Fruit fly (Drosophila melanogaster) whole organism, wandering third instar larva: Measurements from ENCODE around the gene CG16820.

Experiments used
- Abd-B ChIP-seq: fragments of >200 bp; optimal IDR thresholded peaks from 2 replicates; lab custom pipeline; 2017; ENCODE audit warnings: missing biosample characterization, missing genetic modification characterization
- CG32264 ChIP-seq: fragments of 200-800 bp; sonication (Bioruptor generic); optimal IDR thresholded peaks from 2 replicates; lab custom pipeline; 2016; ENCODE audit warnings: missing biosample characterization, missing genetic modification characterization
- CG9705 ChIP-seq: fragments of 200-800 bp; sonication (Bioruptor generic); optimal IDR thresholded peaks from 2 replicates; lab custom pipeline; 2018; ENCODE audit warnings: missing biosample characterization, mild to moderate bottlenecking, missing genetic modification characterization
- CrebA ChIP-seq: fragments of 200-800 bp; sonication (Bioruptor generic); optimal IDR thresholded peaks from 2 replicates; lab custom pipeline; 2016; ENCODE audit warnings: missing biosample characterization, mild to moderate bottlenecking, missing genetic modification characterization, borderline replicate concordance
- Dfd ChIP-seq: fragments of >200 bp; optimal IDR thresholded peaks from 2 replicates; lab custom pipeline; 2017; ENCODE audit warnings: missing biosample characterization, missing genetic modification characterization
- Dif ChIP-seq: fragments of 200-275, 200-300 bp; sonication (Bioruptor generic); optimal IDR thresholded peaks from 2 replicates; lab custom pipeline; 2018; ENCODE audit warnings: missing biosample characterization, missing genetic modification characterization; ENCODE audit not compliant: partially characterized antibody
- GATAd ChIP-seq: sonication (Bioruptor generic); optimal IDR thresholded peaks from 2 replicates; lab custom pipeline; 2016; ENCODE audit warnings: missing biosample characterization, missing genetic modification characterization
- HLH106 ChIP-seq: fragments of 200-800 bp; optimal IDR thresholded peaks from 3 replicates; lab custom pipeline; 2019; ENCODE audit warnings: missing biosample characterization, mild to moderate bottlenecking, missing genetic modification characterization, moderate library complexity
- Hnf4 ChIP-seq: fragments of 200-800 bp; sonication (Bioruptor generic); optimal IDR thresholded peaks from 2 replicates; lab custom pipeline; 2016; ENCODE audit warnings: missing biosample characterization, mild to moderate bottlenecking, missing genetic modification characterization
- Hr83 ChIP-seq: fragments of 200-300 bp; sonication (Bioruptor generic); optimal IDR thresholded peaks from 2 replicates; lab custom pipeline; 2016; ENCODE audit warnings: missing biosample characterization, mild to moderate bottlenecking, missing genetic modification characterization, moderate library complexity; ENCODE audit not compliant: poor library complexity, severe bottlenecking
- Jra ChIP-seq: sonication (Bioruptor generic); optimal IDR thresholded peaks from 2 replicates; lab custom pipeline; 2016; ENCODE audit warnings: missing biosample characterization, missing genetic modification characterization
- Mio ChIP-seq: sonication (Bioruptor generic); optimal IDR thresholded peaks from 2 replicates; lab custom pipeline; 2016; ENCODE audit warnings: missing biosample characterization, missing genetic modification characterization
- Myc ChIP-seq: fragments of >200 bp; optimal IDR thresholded peaks from 2 replicates; lab custom pipeline; 2017
- N ChIP-seq: fragments of >200 bp; optimal IDR thresholded peaks from 2 replicates; lab custom pipeline; 2018; ENCODE audit warnings: missing biosample characterization, missing external identifiers, missing genetic modification characterization
- OdsH ChIP-seq: fragments of 200-800 bp; sonication (Bioruptor generic); optimal IDR thresholded peaks from 2 replicates; lab custom pipeline; 2016; ENCODE audit warnings: missing biosample characterization, mild to moderate bottlenecking, missing genetic modification characterization
- Sp1 ChIP-seq: fragments of 200-800 bp; sonication (Bioruptor generic); optimal IDR thresholded peaks from 3 replicates; lab custom pipeline; 2019; ENCODE audit warnings: missing biosample characterization, mild to moderate bottlenecking, missing genetic modification characterization, moderate library complexity
- Vsx2 ChIP-seq: fragments of 200-300, 225-300 bp; sonication (Bioruptor generic); optimal IDR thresholded peaks from 2 replicates; lab custom pipeline; 2018; ENCODE audit warnings: missing biosample characterization, missing genetic modification characterization; ENCODE audit not compliant: partially characterized antibody
- br ChIP-seq: fragments of 200-800 bp; sonication (Bioruptor generic); optimal IDR thresholded peaks from 2 replicates; lab custom pipeline; 2016; ENCODE audit warnings: missing biosample characterization, missing genetic modification characterization
- brk ChIP-seq: fragments of 200-800 bp; sonication (Bioruptor generic); optimal IDR thresholded peaks from 2 replicates; lab custom pipeline; 2016; ENCODE audit warnings: missing biosample characterization, mild to moderate bottlenecking, missing genetic modification characterization
- dl ChIP-seq, 2 experiments: fragments of 175-275, 200-275 bp in 1 of 2; fragments of 200-275 bp in 1 of 2; sonication (Bioruptor generic); optimal IDR thresholded peaks; lab custom pipeline; 2018; ENCODE audit warnings: mild to moderate bottlenecking in 2 of 2, missing biosample characterization in 2 of 2, missing genetic modification characterization in 2 of 2, moderate library complexity in 2 of 2; ENCODE audit not compliant: partially characterized antibody in 2 of 2, insufficient read depth in 1 of 2
- dmrt93B ChIP-seq: fragments of 200-800 bp; sonication (Bioruptor generic); optimal IDR thresholded peaks from 2 replicates; lab custom pipeline; 2018; ENCODE audit warnings: missing biosample characterization, mild to moderate bottlenecking, missing genetic modification characterization
- ey ChIP-seq: fragments of 200-800 bp; sonication (Bioruptor generic); optimal IDR thresholded peaks from 2 replicates; lab custom pipeline; 2016; ENCODE audit warnings: missing biosample characterization, missing genetic modification characterization
- foxo ChIP-seq, 2 experiments: fragments of 200-800 bp; sonication (Bioruptor generic); optimal IDR thresholded peaks; 2 replicates in 1 of 2; 3 replicates in 1 of 2; lab custom pipeline; 2016 to 2017; ENCODE audit warnings: missing biosample characterization in 2 of 2, missing genetic modification characterization in 2 of 2
- fru ChIP-seq: fragments of 200-800 bp; sonication (Bioruptor generic); optimal IDR thresholded peaks from 3 replicates; lab custom pipeline; 2016; ENCODE audit warnings: missing biosample characterization, mild to moderate bottlenecking, missing genetic modification characterization
- h ChIP-seq: fragments of 200-800 bp; sonication (Bioruptor generic); optimal IDR thresholded peaks from 3 replicates; lab custom pipeline; 2016; ENCODE audit warnings: missing biosample characterization, mild to moderate bottlenecking, missing genetic modification characterization
- lola ChIP-seq: fragments of >200 bp; optimal IDR thresholded peaks from 2 replicates; lab custom pipeline; 2017; ENCODE audit warnings: missing biosample characterization, missing genetic modification characterization
- pan ChIP-seq: fragments of >200 bp; optimal IDR thresholded peaks from 2 replicates; lab custom pipeline; 2017
- psq ChIP-seq: fragments of 200-800 bp; sonication (Bioruptor generic); optimal IDR thresholded peaks from 3 replicates; lab custom pipeline; 2017; ENCODE audit warnings: missing biosample characterization, mild to moderate bottlenecking, missing genetic modification characterization, moderate library complexity
- rgr ChIP-seq: fragments of 200-800 bp; sonication (Bioruptor generic); optimal IDR thresholded peaks from 3 replicates; lab custom pipeline; 2016; ENCODE audit warnings: missing biosample characterization, mild to moderate bottlenecking, missing genetic modification characterization
- sage ChIP-seq: fragments of 200-800 bp; sonication (Bioruptor generic); optimal IDR thresholded peaks from 2 replicates; lab custom pipeline; 2016; ENCODE audit warnings: missing biosample characterization, mild to moderate bottlenecking, missing genetic modification characterization
- sv ChIP-seq: fragments of 200-800 bp; sonication (Bioruptor generic); optimal IDR thresholded peaks from 3 replicates; lab custom pipeline; 2016; ENCODE audit warnings: missing biosample characterization, missing genetic modification characterization
- tai ChIP-seq: sonication (Bioruptor generic); optimal IDR thresholded peaks from 2 replicates; lab custom pipeline; 2016; ENCODE audit warnings: missing biosample characterization, missing genetic modification characterization
- usp ChIP-seq: fragments of >200 bp; optimal IDR thresholded peaks from 2 replicates; lab custom pipeline; 2017; ENCODE audit warnings: missing biosample characterization, missing genetic modification characterization
- woc ChIP-seq: sonication (Bioruptor generic); optimal IDR thresholded peaks from 2 replicates; lab custom pipeline; 2016; ENCODE audit warnings: missing biosample characterization, mild to moderate bottlenecking, missing genetic modification characterization

The CG16820 gene

dm6 chr2L:13266627-13267026 is 20.6 kb downstream of the CG16820 start:
- TF ChIP-seq Hr83 (GFP tag; lab: Kevin White, UChicago) = no peak
- no peak for TF ChIP-seq Jra (GFP tag; lab: Kevin White, UChicago)
- no peak for TF ChIP-seq pan (lab: Kevin White, UChicago)
- TF ChIP-seq Mio (GFP tag; lab: Kevin White, UChicago) = no peak
- no peak for TF ChIP-seq Dif (GFP tag; lab: Kevin White, UChicago)
- no peak for TF ChIP-seq lola (GFP tag; lab: Kevin White, UChicago)
- TF ChIP-seq CrebA (GFP tag; lab: Kevin White, UChicago) = no peak
- TF ChIP-seq OdsH = no peak
- TF ChIP-seq dl (GFP tag; optimal IDR thresholded peaks at IDR 0.05; lab: Kevin White, UChicago; ENCODE audit: insufficient read depth in 1 of 2, partially characterized antibody in 2 of 2) = no peak
- no peak for TF ChIP-seq Dfd (GFP tag; lab: Kevin White, UChicago)
- TF ChIP-seq dmrt93B (GFP tag; lab: Kevin White, UChicago) = no peak
- no peak for TF ChIP-seq N (GFP tag; lab: Kevin White, UChicago)
- no peak for TF ChIP-seq Myc (lab: Kevin White, UChicago)
- TF ChIP-seq psq (GFP tag; lab: Kevin White, UChicago) = no peak
- no peak for TF ChIP-seq br (GFP tag; lab: Kevin White, UChicago)
- TF ChIP-seq, all 38 proteins: peak for 0

dm6 chr2L:13268040-13268652 is 22.1 kb downstream of the CG16820 start:
- no peak for TF ChIP-seq rgr (GFP tag; lab: Kevin White, UChicago)
- no peak for TF ChIP-seq CG32264 (GFP tag; lab: Kevin White, UChicago)
- no peak for TF ChIP-seq brk

- TF ChIP-seq ey = no peak
- peak; percentile 85 for TF ChIP-seq Dfd (GFP tag; lab: Kevin White, UChicago)
- TF ChIP-seq rgr (GFP tag; lab: Kevin White, UChicago) = no peak
Measured at dm6 chr2L:13272541-13272940, 26.5 kb downstream of the CG16820 start.

DNA sequence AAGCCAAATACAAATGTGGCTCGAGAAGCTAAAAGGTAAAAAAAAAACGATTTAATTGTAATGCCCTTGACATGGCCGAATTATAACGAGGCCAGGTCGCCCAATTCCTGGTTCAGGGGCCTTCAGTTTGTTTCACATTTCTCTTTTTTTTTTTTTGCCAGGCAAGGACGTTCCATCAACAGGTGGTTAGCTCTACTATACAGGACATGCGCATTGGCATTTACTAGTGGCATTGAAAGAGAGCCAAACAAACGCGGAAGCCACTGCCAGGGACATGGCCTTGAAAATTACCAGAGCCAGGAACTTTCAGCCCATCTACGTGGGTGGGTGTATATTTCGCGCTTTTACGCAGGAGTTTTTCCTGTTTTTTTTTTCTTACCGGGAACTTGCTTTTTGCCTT is 39.8 kb downstream of the CG16820 start:
- TF ChIP-seq tai (GFP tag; lab: Kevin White, UChicago) = no peak
- no peak for TF ChIP-seq pan (lab: Kevin White, UChicago)

- TF ChIP-seq h (GFP tag; lab: Kevin White, UChicago) (no peak), sv (GFP tag; lab: Kevin White, UChicago) (peak; percentile 16), OdsH (peak; percentile 66), usp (GFP tag; lab: Kevin White, UChicago) (no peak), Hnf4 (GFP tag; lab: Kevin White, UChicago) (peak; percentile 62), GATAd (no peak), sage (GFP tag; lab: Kevin White, UChicago) (peak; percentile 53), rgr (GFP tag; lab: Kevin White, UChicago) (peak; percentile 73), CG9705 (GFP tag; lab: Kevin White, UChicago) (peak; percentile 47), Sp1 (GFP tag; lab: Kevin White, UChicago) (no peak), fru (GFP tag; lab: Kevin White, UChicago) (peak; percentile 45), Jra (GFP tag; lab: Kevin White, UChicago) (peak; percentile 51), tai (GFP tag; lab: Kevin White, UChicago) (peak; percentile 72), Vsx2 (no peak), Myc (lab: Kevin White, UChicago) (peak; percentile 89), brk (peak; percentile 67), psq (GFP tag; lab: Kevin White, UChicago) (peak; percentile 61), CG32264 (GFP tag; lab: Kevin White, UChicago) (no peak), Mio (GFP tag; lab: Kevin White, UChicago) (no peak), pan (lab: Kevin White, UChicago) (no peak), HLH106 (peak; percentile 82), foxo (GFP tag; optimal IDR thresholded peaks at IDR 0.05; lab: Kevin White, UChicago) (peak in 1 of 2 experiments; percentile 72), dmrt93B (GFP tag; lab: Kevin White, UChicago) (peak; percentile 29), br (GFP tag; lab: Kevin White, UChicago) (no peak), Abd-B (GFP tag; lab: Kevin White, UChicago) (no peak), Dif (GFP tag; lab: Kevin White, UChicago) (no peak), woc (GFP tag; lab: Kevin White, UChicago) (peak; percentile 58)
Measured at dm6 chr2L:13286456-13286855, 40.4 kb downstream of the CG16820 start, which contains the start of the genes Drep4 and Uvrag. Gene Drep4, minus strand, starts transcription at chr2L:13286462. Gene Uvrag, plus strand, starts transcription at chr2L:13286777.
